Worm (Caenorhabditis elegans) whole organism, mixed stage, embryonic: ENCODE data around the gene Y32H12A.1.

Experiments used
- ces-1 ChIP-seq: fragments of 150-350 bp; optimal IDR thresholded peaks from 2 replicates; lab custom pipeline; 2014; ENCODE audit warnings: missing biosample characterization, missing genetic modification reagents, missing genetic modification characterization
- cnd-1 ChIP-seq: fragments of 200-800 bp; sonication (Bioruptor generic); optimal IDR thresholded peaks from 2 replicates; lab custom pipeline; 2018; ENCODE audit warnings: mild to moderate bottlenecking, missing genetic modification characterization, missing compliant biosample characterization
- lin-13 ChIP-seq: fragments of 150-350 bp; optimal IDR thresholded peaks from 2 replicates; lab custom pipeline; 2014; ENCODE audit warnings: missing biosample characterization, missing genetic modification characterization

- TF ChIP-seq lin-13 (tag; lab: Kevin White, UChicago) = no peak
- no peak for TF ChIP-seq cnd-1 (tag; lab: Kevin White, UChicago)
- TF ChIP-seq ces-1 (GFP tag; lab: Kevin White, UChicago) = no peak
Observed at ce11 chrIII:5344561-5344960, 17.4 kb upstream of the Y32H12A.1 start.
